Fruit fly (Drosophila melanogaster): Measurements from ENCODE around the gene CG2218.

DNA sequence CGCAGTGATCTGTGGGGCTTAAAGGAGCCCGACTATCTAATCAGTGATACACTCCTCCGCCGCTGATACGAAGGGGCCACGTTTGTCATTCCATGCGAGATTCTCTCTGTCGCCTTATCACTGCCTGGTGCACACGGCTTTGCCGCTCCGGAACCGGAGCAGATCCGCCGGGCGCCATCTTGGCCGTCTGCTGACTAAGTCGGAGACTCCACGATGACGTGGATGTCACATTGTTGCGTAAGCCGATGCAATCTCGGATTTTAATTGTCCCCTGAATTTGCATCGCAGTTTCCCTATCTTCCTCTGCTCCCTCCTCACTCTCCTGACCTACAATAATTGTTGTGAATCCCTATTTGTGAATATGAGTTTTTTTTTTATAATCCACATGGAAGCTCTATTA is 37.0 kb downstream of the CG2218 start:
- TF ChIP-seq cnc (optimal IDR thresholded peaks at IDR 0.05): no peak
- TF ChIP-seq CG1620 (GFP tag; optimal IDR thresholded peaks at IDR 0.05): no peak
- TF ChIP-seq kay (GFP tag; ENCODE audit: borderline replicate concordance): peak; percentile 11
- no peak for TF ChIP-seq cic (GFP tag; optimal IDR thresholded peaks at IDR 0.05)
- no peak for TF ChIP-seq toe (GFP tag; optimal IDR thresholded peaks at IDR 0.05)
- no peak for TF ChIP-seq CG11617 (GFP tag; optimal IDR thresholded peaks at IDR 0.05)
- TF ChIP-seq Crg-1 (GFP tag; optimal IDR thresholded peaks at IDR 0.05): no peak
- no peak for TF ChIP-seq Hr96 (GFP tag; optimal IDR thresholded peaks at IDR 0.05)
- TF ChIP-seq CG33017 (tag; optimal IDR thresholded peaks at IDR 0.05): no peak
- no peak for TF ChIP-seq tj (GFP tag; optimal IDR thresholded peaks at IDR 0.05)
- TF ChIP-seq CG7101 (tag; optimal IDR thresholded peaks at IDR 0.05): no peak
- TF ChIP-seq CG5204 (GFP tag; optimal IDR thresholded peaks at IDR 0.05): no peak
